Fruit fly (Drosophila melanogaster): Measurements from ENCODE around the gene CG42354.

The CG42354 gene

DNA sequence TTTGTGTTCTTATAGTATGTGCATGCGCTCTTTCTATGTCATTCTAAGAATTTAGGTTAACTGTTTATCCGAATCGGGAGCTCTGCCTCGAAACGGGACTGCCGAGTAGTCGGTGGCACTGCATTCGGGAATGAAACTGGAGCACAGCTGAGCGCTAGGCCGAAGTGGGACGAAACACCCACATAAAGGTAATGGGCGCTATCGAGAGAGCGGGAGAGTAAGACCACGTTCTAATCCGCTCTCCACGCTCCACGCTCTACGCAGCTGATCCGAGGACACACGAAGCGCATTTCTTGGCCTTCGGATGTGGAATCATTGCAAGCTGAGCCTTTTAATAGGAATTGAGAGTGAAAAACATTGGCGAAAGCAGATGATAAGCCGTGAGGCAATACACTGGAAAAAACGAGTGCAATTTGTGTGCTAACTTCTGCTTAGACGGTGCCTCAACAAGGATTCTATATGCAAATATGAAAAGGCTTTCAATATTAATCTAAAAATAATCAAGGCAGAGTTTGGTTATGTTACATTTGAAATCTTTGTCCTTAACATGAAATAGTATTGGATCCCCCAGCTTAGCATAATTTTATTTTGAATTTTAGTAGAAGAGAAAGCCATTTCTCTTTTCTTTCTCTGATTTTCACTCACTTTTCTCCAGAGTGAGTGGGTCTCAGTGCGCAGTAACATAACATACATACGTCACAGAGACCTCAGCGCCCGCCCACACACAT lies 18.7 kb downstream of the CG42354 start (continued):
- TF ChIP-seq CG7786 (GFP tag; optimal IDR thresholded peaks at IDR 0.05) = peak; percentile 5
- TF ChIP-seq CG11085 (GFP tag; IDR thresholded peaks at IDR 0.05) = no peak
- no peak for TF ChIP-seq CG7963 (GFP tag; IDR thresholded peaks at IDR 0.05; ENCODE audit: partially characterized antibody)
- TF ChIP-seq dan (GFP tag; IDR thresholded peaks at IDR 0.05) = no peak
- TF ChIP-seq Stat92E (GFP tag; optimal IDR thresholded peaks at IDR 0.05) = no peak
- TF ChIP-seq Doc3 (GFP tag; IDR thresholded peaks at IDR 0.05; ENCODE audit: partially characterized antibody) = no peak
- no peak; the same call in 2 of the 3 replicates for TF ChIP-seq croc (GFP tag; conservative IDR thresholded peaks at IDR 0.05)
- no peak for TF ChIP-seq CrebB (tag; optimal IDR thresholded peaks at IDR 0.05)
- 0 out of 2 replicates have a peak, but pooled peaks have one; percentile 14 for TF ChIP-seq CG4404 (GFP tag; IDR thresholded peaks at IDR 0.05)
- no peak for TF ChIP-seq CG11247 (GFP tag; IDR thresholded peaks at IDR 0.05)
- no peak for TF ChIP-seq chm (GFP tag; IDR thresholded peaks at IDR 0.05)
- no peak for TF ChIP-seq CG2199 (GFP tag; IDR thresholded peaks at IDR 0.05)
- TF ChIP-seq E2f2 (GFP tag; IDR thresholded peaks at IDR 0.05) = no peak
- no peak for TF ChIP-seq Drgx (GFP tag; IDR thresholded peaks at IDR 0.05)
- TF ChIP-seq Sry-β (GFP tag; optimal IDR thresholded peaks at IDR 0.05) = no peak
- no peak for TF ChIP-seq CG31224 (GFP tag; IDR thresholded peaks at IDR 0.05)
- no peak for TF ChIP-seq Usf (GFP tag; optimal IDR thresholded peaks at IDR 0.05)
- TF ChIP-seq CG33557 (GFP tag; optimal IDR thresholded peaks at IDR 0.05) = no peak
- TF ChIP-seq HLH3B (GFP tag; IDR thresholded peaks at IDR 0.05) = peak; percentile 38; the same call in 1 of the 2 replicates
- no peak for TF ChIP-seq ssp (GFP tag; IDR thresholded peaks at IDR 0.05)
- no peak for TF ChIP-seq scrt (GFP tag; optimal IDR thresholded peaks at IDR 0.05)
- TF ChIP-seq Antp (GFP tag; optimal IDR thresholded peaks at IDR 0.05) = no peak
- no peak for TF ChIP-seq otp (GFP tag; IDR thresholded peaks at IDR 0.05)
- TF ChIP-seq esg (GFP tag; conservative IDR thresholded peaks at IDR 0.05) = no peak; the same call in 1 of the 2 replicates
- no peak for TF ChIP-seq Taf1 (GFP tag; IDR thresholded peaks at IDR 0.05)
- peak; percentile 22 for TF ChIP-seq CG17359 (tag; optimal IDR thresholded peaks at IDR 0.05)
- no peak for TF ChIP-seq Bdp1 (GFP tag; optimal IDR thresholded peaks at IDR 0.05)
- peak; percentile 24 for TF ChIP-seq Xbp1 (GFP tag; optimal IDR thresholded peaks at IDR 0.05)
- TF ChIP-seq gfzf (GFP tag; optimal IDR thresholded peaks at IDR 0.05) = no peak
- TF ChIP-seq amos (GFP tag; IDR thresholded peaks at IDR 0.05; ENCODE audit: partially characterized antibody) = no peak
- TF ChIP-seq CG5245 (GFP tag; optimal IDR thresholded peaks at IDR 0.05) = no peak
- TF ChIP-seq HLH54F (GFP tag; optimal IDR thresholded peaks at IDR 0.05) = no peak
- TF ChIP-seq CG8924 (tag; optimal IDR thresholded peaks at IDR 0.05) = no peak
- TF ChIP-seq wek (GFP tag; optimal IDR thresholded peaks at IDR 0.05) = no peak
- TF ChIP-seq CG3847 (GFP tag; IDR thresholded peaks at IDR 0.05) = no peak
- TF ChIP-seq CG5180 (GFP tag; optimal IDR thresholded peaks at IDR 0.05) = no peak
- TF ChIP-seq Dek (tag; optimal IDR thresholded peaks at IDR 0.05) = no peak
- peak; percentile 7 for TF ChIP-seq shn (GFP tag; optimal IDR thresholded peaks at IDR 0.05)
- TF ChIP-seq Spps (tag; optimal IDR thresholded peaks at IDR 0.05) = no peak
- no peak for TF ChIP-seq CG2889 (GFP tag; IDR thresholded peaks at IDR 0.05)
- TF ChIP-seq CTCF (GFP tag; optimal IDR thresholded peaks at IDR 0.05) = no peak
- TF ChIP-seq slou (GFP tag; optimal IDR thresholded peaks at IDR 0.05) = no peak
- TF ChIP-seq crol (GFP tag; IDR thresholded peaks at IDR 0.05) = no peak
- no peak for TF ChIP-seq CG8290 (GFP tag; optimal IDR thresholded peaks at IDR 0.05)
- TF ChIP-seq CG8290 (tag; optimal IDR thresholded peaks at IDR 0.05) = no peak
- no peak for TF ChIP-seq trem (tag; optimal IDR thresholded peaks at IDR 0.05)
- no peak for TF ChIP-seq Nf-YB (GFP tag; optimal IDR thresholded peaks at IDR 0.05)
- no peak for TF ChIP-seq E2f1 (GFP tag; IDR thresholded peaks at IDR 0.05)
- TF ChIP-seq Dad (GFP tag; optimal IDR thresholded peaks at IDR 0.05) = no peak
- no peak for TF ChIP-seq pfk (GFP tag; optimal IDR thresholded peaks at IDR 0.05)
- TF ChIP-seq cas (GFP tag; IDR thresholded peaks at IDR 0.05) = no peak
